Worm (Caenorhabditis elegans) whole organism, young adult: ENCODE measurements around the gene F57B1.6.

Source experiments
- C06A6.2 ChIP-seq: fragments of 200-800 bp; sonication (Bioruptor generic); conservative IDR thresholded peaks from 2 replicates; pipeline ENCODE4 v1.3.6; 2022; ENCODE audit warnings: missing genetic modification characterization, missing compliant biosample characterization
- F52B5.7 ChIP-seq: sonication (generic microtip); optimal IDR thresholded peaks from 2 replicates; lab custom pipeline; 2016; ENCODE audit warnings: mild to moderate bottlenecking, missing genetic modification characterization, missing compliant biosample characterization
- K12H6.12 ChIP-seq: fragments of 200-800 bp; sonication (Bioruptor generic); optimal IDR thresholded peaks from 2 replicates; lab custom pipeline; 2018; ENCODE audit warnings: mild to moderate bottlenecking, missing genetic modification characterization, missing compliant biosample characterization
- Y53G8AR.9 ChIP-seq: fragments of 200-800 bp; sonication (Bioruptor generic); conservative IDR thresholded peaks from 2 replicates; pipeline ENCODE4 v1.3.6; 2022; ENCODE audit warnings: missing genetic modification reagents, missing genetic modification characterization, missing compliant biosample characterization
- Y67H2A.10 ChIP-seq: fragments of 200-800 bp; sonication (Bioruptor generic); conservative IDR thresholded peaks from 2 replicates; pipeline ENCODE4 v1.3.6; 2022; ENCODE audit warnings: missing genetic modification reagents, missing genetic modification characterization, missing compliant biosample characterization
- ZK185.1 ChIP-seq: sonication (generic microtip); optimal IDR thresholded peaks from 2 replicates; lab custom pipeline; 2016; ENCODE audit warnings: mild to moderate bottlenecking, missing genetic modification characterization, missing compliant biosample characterization; ENCODE audit not compliant: poor library complexity, severe bottlenecking
- aptf-2 ChIP-seq: fragments of 200-800 bp; sonication (Bioruptor generic); conservative IDR thresholded peaks from 2 replicates; pipeline ENCODE4 v1.3.6; 2022; ENCODE audit warnings: missing genetic modification reagents, missing genetic modification characterization, missing compliant biosample characterization
- attf-6 ChIP-seq: fragments of 200-800 bp; sonication (Bioruptor generic); IDR thresholded peaks from 2 replicates; pipeline ENCODE4 v1.3.6; 2022; ENCODE audit warnings: missing genetic modification reagents, missing genetic modification characterization, missing compliant biosample characterization
- ceh-100 ChIP-seq: fragments of 200-800 bp; sonication (Bioruptor generic); IDR thresholded peaks from 2 replicates; pipeline ENCODE4 v1.3.6; 2022; ENCODE audit warnings: missing genetic modification reagents, missing genetic modification characterization, missing compliant biosample characterization
- ceh-27 ChIP-seq: fragments of 200-800 bp; sonication (Bioruptor generic); optimal IDR thresholded peaks from 2 replicates; lab custom pipeline; 2018; ENCODE audit warnings: mild to moderate bottlenecking, missing genetic modification characterization, moderate library complexity, missing compliant biosample characterization
- egrh-3 ChIP-seq: fragments of 200-800 bp; sonication (Bioruptor generic); IDR thresholded peaks from 2 replicates; pipeline ENCODE4 v1.3.6; 2022; ENCODE audit warnings: missing genetic modification reagents, missing genetic modification characterization, missing compliant biosample characterization
- ekl-4 ChIP-seq: fragments of 200-800 bp; sonication (Bioruptor generic); IDR thresholded peaks from 2 replicates; pipeline ENCODE4 v1.3.6; 2022; ENCODE audit warnings: missing genetic modification reagents, missing genetic modification characterization, missing compliant biosample characterization
- him-1 ChIP-seq: sonication (generic microtip); optimal IDR thresholded peaks from 2 replicates; lab custom pipeline; 2016; ENCODE audit warnings: missing genotype, missing genetic modification reagents, missing genetic modification characterization, missing compliant biosample characterization
- hlh-12 ChIP-seq: sonication (generic microtip); optimal IDR thresholded peaks from 2 replicates; lab custom pipeline; 2016; ENCODE audit warnings: missing genetic modification characterization, missing compliant biosample characterization
- hsf-1 ChIP-seq: fragments of 200-800 bp; sonication (Bioruptor generic); IDR thresholded peaks from 2 replicates; pipeline ENCODE4 v1.3.6; 2022; ENCODE audit warnings: missing genetic modification reagents, missing genetic modification characterization, missing compliant biosample characterization
- let-526 ChIP-seq: fragments of 200-800 bp; sonication (Bioruptor generic); IDR thresholded peaks from 2 replicates; pipeline ENCODE4 v1.3.6; 2022; ENCODE audit warnings: missing genetic modification reagents, missing genetic modification characterization, missing compliant biosample characterization
- lin-26 ChIP-seq: fragments of 200-800 bp; sonication (Bioruptor generic); IDR thresholded peaks from 2 replicates; pipeline ENCODE4 v1.3.6; 2022; ENCODE audit warnings: missing genetic modification reagents, missing genetic modification characterization, missing compliant biosample characterization
- lin-40 ChIP-seq: sonication (generic microtip); optimal IDR thresholded peaks from 2 replicates; lab custom pipeline; 2016; ENCODE audit warnings: missing genetic modification characterization, mild to moderate bottlenecking, missing compliant biosample characterization, missing genotype, missing genetic modification reagents
- mcd-1 ChIP-seq: fragments of 200-800 bp; sonication (Bioruptor generic); IDR thresholded peaks from 2 replicates; pipeline ENCODE4 v1.3.6; 2022; ENCODE audit warnings: missing genetic modification reagents, missing genetic modification characterization, missing compliant biosample characterization
- mel-28 ChIP-seq: sonication (generic microtip); optimal IDR thresholded peaks from 2 replicates; lab custom pipeline; 2016; ENCODE audit warnings: borderline replicate concordance, mild to moderate bottlenecking, missing genetic modification characterization, missing compliant biosample characterization
- mes-4 ChIP-seq: sonication (generic microtip); optimal IDR thresholded peaks from 2 replicates; lab custom pipeline; 2016; ENCODE audit warnings: missing genotype, missing genetic modification characterization, missing compliant biosample characterization
- nfyb-1 ChIP-seq: fragments of 200-800 bp; sonication (Bioruptor generic); IDR thresholded peaks from 2 replicates; pipeline ENCODE4 v1.3.6; 2022; ENCODE audit warnings: missing genetic modification reagents, missing genetic modification characterization, missing compliant biosample characterization
- snpc-1.1 ChIP-seq: sonication (generic microtip); optimal IDR thresholded peaks from 2 replicates; lab custom pipeline; 2017; ENCODE audit warnings: missing genetic modification characterization, mild to moderate bottlenecking, missing compliant biosample characterization, antibody characterized with exemption, moderate library complexity, missing genotype, missing genetic modification reagents; ENCODE audit not compliant: insufficient read depth
- somi-1 ChIP-seq: fragments of 200-800 bp; sonication (Bioruptor generic); optimal IDR thresholded peaks from 2 replicates; lab custom pipeline; 2018; ENCODE audit warnings: mild to moderate bottlenecking, missing genetic modification characterization, missing compliant biosample characterization
- zfh-2 ChIP-seq: fragments of 200-800 bp; sonication (Bioruptor generic); conservative IDR thresholded peaks from 2 replicates; pipeline ENCODE4 v1.3.6; 2022; ENCODE audit warnings: missing genetic modification reagents, missing genetic modification characterization, missing compliant biosample characterization
- ztf-26 ChIP-seq: sonication (generic microtip); optimal IDR thresholded peaks from 2 replicates; lab custom pipeline; 2017; ENCODE audit warnings: missing genetic modification characterization, missing compliant biosample characterization
- ztf-3 ChIP-seq: fragments of 200-800 bp; sonication (Bioruptor generic); optimal IDR thresholded peaks from 2 replicates; lab custom pipeline; 2018; ENCODE audit warnings: mild to moderate bottlenecking, missing genetic modification characterization, missing compliant biosample characterization
- ztf-6 ChIP-seq: fragments of 200-800 bp; sonication (Bioruptor generic); IDR thresholded peaks from 2 replicates; pipeline ENCODE4 v1.3.6; 2022; ENCODE audit warnings: missing genetic modification reagents, missing genetic modification characterization, missing compliant biosample characterization

Gene F57B1.6

ce11 chrV:13195548-13195947 lies 13.9 kb upstream of the F57B1.6 start, which contains the start of gene F57B1.1:
F57B1.1 (minus strand) TSS chrV:13195648.
- TF ChIP-seq mel-28 (no peak), K12H6.12 (no peak), mes-4 (tag; lab: Kevin White, UChicago) (no peak), ekl-4 (no peak), Y53G8AR.9 (GFP tag; lab: Robert Waterston, UW) (no peak), Y67H2A.10 (no peak), mcd-1 (no peak)

- no peak for TF ChIP-seq hsf-1 (GFP tag; lab: Robert Waterston, UW)
- no peak for TF ChIP-seq ceh-100 (GFP tag; lab: Robert Waterston, UW)
- TF ChIP-seq hlh-12 (tag; lab: Kevin White, UChicago), result no peak
- TF ChIP-seq let-526 (GFP tag; lab: Robert Waterston, UW), result no peak
Measured at ce11 chrV:13197823-13198222, 11.6 kb upstream of the F57B1.6 start, which contains the start of gene F57B1.9. F57B1.9 (minus strand) TSS chrV:13197923.

- TF ChIP-seq zfh-2 (peak; percentile 56; the same call in 1 of the 2 replicates), egrh-3 (GFP tag; lab: Robert Waterston, UW) (peak; percentile 93)
Measured at ce11 chrV:13198449-13199067, 10.9 kb upstream of the F57B1.6 start.

- TF ChIP-seq lin-40, result peak; percentile 0
- no peak for TF ChIP-seq nfyb-1 (GFP tag; lab: Robert Waterston, UW)
- TF ChIP-seq K12H6.12, result no peak
- TF ChIP-seq C06A6.2, result no peak
- no peak for TF ChIP-seq F52B5.7 (tag; lab: Kevin White, UChicago)
- peak; percentile 34 for TF ChIP-seq ceh-27
- no peak for TF ChIP-seq ztf-6
- TF ChIP-seq him-1, result no peak
- no peak for TF ChIP-seq ztf-26 (tag; lab: Kevin White, UChicago)
- no peak for TF ChIP-seq ztf-3 (GFP tag; lab: Kevin White, UChicago)
- TF ChIP-seq ZK185.1 (tag; lab: Kevin White, UChicago), result no peak
Measured at ce11 chrV:13200609-13201008, 8.8 kb upstream of the F57B1.6 start.

- peak; percentile 92 for TF ChIP-seq egrh-3 (GFP tag; lab: Robert Waterston, UW)
- TF ChIP-seq lin-26 (GFP tag; lab: Robert Waterston, UW), result 0 out of 2 replicates have a peak, but pooled peaks have one; percentile 52
Measured at ce11 chrV:13201229-13201833, 8.1 kb upstream of the F57B1.6 start.

- TF ChIP-seq lin-40 (peak; percentile 58), somi-1 (GFP tag; lab: Kevin White, UChicago) (peak; percentile 71), attf-6 (no peak), K12H6.12 (no peak), ztf-26 (tag; lab: Kevin White, UChicago) (peak; percentile 75), aptf-2 (GFP tag; lab: Robert Waterston, UW) (no peak), snpc-1.1 (tag; lab: Kevin White, UChicago) (no peak)
Measured at ce11 chrV:13202127-13202610, 7.3 kb upstream of the F57B1.6 start, which contains the start of the genes col-159 and col-160. col-159 (minus strand) TSS chrV:13202177. col-160 (minus strand) TSS chrV:13202189.
